Fruit fly (Drosophila melanogaster) whole organism, embryonic: ENCODE results near the gene Mer.

Experiments used
- Aef1 ChIP-seq: fragments of 200-800 bp; sonication (Bioruptor generic); IDR thresholded peaks from 3 replicates; pipeline ENCODE4 v1.3.6; 2022; ENCODE audit warnings: missing biosample characterization, missing genetic modification characterization
- B-H1 ChIP-seq: fragments of 200-800 bp; sonication (Bioruptor generic); IDR thresholded peaks from 3 replicates; pipeline ENCODE4 v1.3.6; 2022; ENCODE audit warnings: missing biosample characterization, missing genetic modification characterization
- Bteb2 ChIP-seq: fragments of 200-800 bp; sonication (Bioruptor generic); optimal IDR thresholded peaks from 2 replicates; lab custom pipeline; 2016; ENCODE audit warnings: missing biosample characterization, missing genetic modification characterization
- CG12071 ChIP-seq: fragments of 200-800 bp; sonication (Bioruptor generic); optimal IDR thresholded peaks from 3 replicates; lab custom pipeline; 2018; ENCODE audit warnings: missing biosample characterization, mild to moderate bottlenecking, missing genetic modification characterization
- CG1233 ChIP-seq: fragments of 200-800 bp; sonication (Bioruptor generic); optimal IDR thresholded peaks from 4 replicates; lab custom pipeline; 2018; ENCODE audit warnings: missing biosample characterization, mild to moderate bottlenecking, missing genetic modification characterization
- CG12769 ChIP-seq: fragments of 200-800 bp; sonication (Bioruptor generic); optimal IDR thresholded peaks from 2 replicates; lab custom pipeline; 2019; ENCODE audit warnings: missing biosample characterization, mild to moderate bottlenecking, missing genetic modification characterization, moderate library complexity
- CG13424 ChIP-seq: fragments of 200-800 bp; sonication (Bioruptor generic); optimal IDR thresholded peaks from 2 replicates; lab custom pipeline; 2019; ENCODE audit warnings: missing biosample characterization, mild to moderate bottlenecking, missing genetic modification characterization, moderate library complexity
- CG14050 ChIP-seq: fragments of 200-800 bp; sonication (Bioruptor generic); IDR thresholded peaks from 3 replicates; pipeline ENCODE4 v1.3.6; 2022; ENCODE audit warnings: missing biosample characterization, missing genetic modification characterization
- CG14710 ChIP-seq: fragments of 200-800 bp; sonication (Bioruptor generic); optimal IDR thresholded peaks from 3 replicates; lab custom pipeline; 2019; ENCODE audit warnings: missing biosample characterization, mild to moderate bottlenecking, missing genetic modification characterization, moderate library complexity
- CG1603 ChIP-seq: fragments of 200-800 bp; sonication (Bioruptor generic); optimal IDR thresholded peaks from 2 replicates; lab custom pipeline; 2019; ENCODE audit warnings: missing biosample characterization, mild to moderate bottlenecking, missing genetic modification characterization, moderate library complexity
- CG1647 ChIP-seq: fragments of 200-800 bp; sonication (Bioruptor generic); optimal IDR thresholded peaks from 3 replicates; lab custom pipeline; 2016; ENCODE audit warnings: missing biosample characterization, missing genetic modification characterization
- CG17359 ChIP-seq: fragments of 200-800 bp; sonication (Bioruptor generic); optimal IDR thresholded peaks from 3 replicates; lab custom pipeline; 2018; ENCODE audit warnings: missing biosample characterization, mild to moderate bottlenecking, missing genetic modification characterization, moderate library complexity
- CG18599 ChIP-seq: fragments of 200-800 bp; sonication (Bioruptor generic); optimal IDR thresholded peaks from 3 replicates; lab custom pipeline; 2017; ENCODE audit warnings: missing biosample characterization, missing genetic modification characterization, mild to moderate bottlenecking, moderate library complexity, missing genetic modification reagents
- CG18764 ChIP-seq: fragments of 200-800 bp; sonication (Bioruptor generic); optimal IDR thresholded peaks from 3 replicates; lab custom pipeline; 2016; ENCODE audit warnings: missing biosample characterization, missing genetic modification characterization
- CG2116 ChIP-seq: fragments of 200-800 bp; sonication (Bioruptor generic); optimal IDR thresholded peaks from 3 replicates; lab custom pipeline; 2018; ENCODE audit warnings: missing biosample characterization, mild to moderate bottlenecking, missing genetic modification characterization
- CG2678 ChIP-seq: fragments of 200-800 bp; sonication (Bioruptor generic); optimal IDR thresholded peaks from 3 replicates; lab custom pipeline; 2019; ENCODE audit warnings: missing biosample characterization, mild to moderate bottlenecking, missing genetic modification characterization, moderate library complexity
- CG3065 ChIP-seq: fragments of 200-800 bp; sonication (Bioruptor generic); optimal IDR thresholded peaks from 2 replicates; lab custom pipeline; 2016; ENCODE audit warnings: missing biosample characterization, missing genetic modification characterization
- CG33213 ChIP-seq: fragments of 200-800 bp; sonication (Bioruptor generic); optimal IDR thresholded peaks from 3 replicates; lab custom pipeline; 2016; ENCODE audit warnings: missing biosample characterization, missing genetic modification characterization
- CG34376 ChIP-seq: fragments of 200-800 bp; sonication (Bioruptor generic); optimal IDR thresholded peaks from 2 replicates; lab custom pipeline; 2018; ENCODE audit warnings: missing biosample characterization, mild to moderate bottlenecking, missing genetic modification characterization
- CG3726 ChIP-seq: fragments of 200-800 bp; sonication (Bioruptor generic); IDR thresholded peaks from 3 replicates; pipeline ENCODE4, ENCODE4 v1.3.6; 2022; ENCODE audit warnings: missing biosample characterization, missing genetic modification characterization
- CG6175 ChIP-seq: fragments of 200-800 bp; sonication (Bioruptor generic); IDR thresholded peaks from 3 replicates; pipeline ENCODE4 v1.3.6; 2022; ENCODE audit warnings: missing biosample characterization, missing genetic modification characterization
- CG6683 ChIP-seq: fragments of 200-800 bp; sonication (Bioruptor generic); optimal IDR thresholded peaks from 2 replicates; lab custom pipeline; 2017; ENCODE audit warnings: missing biosample characterization, mild to moderate bottlenecking, missing genetic modification characterization, missing genetic modification reagents
- CG7556 ChIP-seq: fragments of 200-800 bp; sonication (Bioruptor generic); optimal IDR thresholded peaks from 2 replicates; lab custom pipeline; 2017; ENCODE audit warnings: missing biosample characterization, mild to moderate bottlenecking, missing genetic modification characterization
- CG8388 ChIP-seq: fragments of 200-800 bp; sonication (Bioruptor generic); optimal IDR thresholded peaks from 2 replicates; lab custom pipeline; 2019; ENCODE audit warnings: missing biosample characterization, mild to moderate bottlenecking, missing genetic modification characterization, moderate library complexity
- Deaf1 ChIP-seq: fragments of 200-800 bp; optimal IDR thresholded peaks from 3 replicates; lab custom pipeline; 2019; ENCODE audit warnings: missing biosample characterization, mild to moderate bottlenecking, missing genetic modification characterization, moderate library complexity
- Dip3 ChIP-seq: fragments of 200-800 bp; sonication (Bioruptor generic); optimal IDR thresholded peaks from 3 replicates; lab custom pipeline; 2016; ENCODE audit warnings: missing biosample characterization, missing genetic modification characterization
- Fer2 ChIP-seq: fragments of 200-800 bp; sonication (Bioruptor generic); optimal IDR thresholded peaks from 2 replicates; lab custom pipeline; 2018; ENCODE audit warnings: missing biosample characterization, mild to moderate bottlenecking, missing genetic modification characterization, moderate library complexity
- Fer3 ChIP-seq: fragments of 200-800 bp; sonication (Bioruptor generic); optimal IDR thresholded peaks from 2 replicates; lab custom pipeline; 2018; ENCODE audit warnings: missing biosample characterization, mild to moderate bottlenecking, missing genetic modification characterization, moderate library complexity
- Hr39 ChIP-seq: fragments of >200 bp; optimal IDR thresholded peaks from 2 replicates; lab custom pipeline; 2017
- Mes4 ChIP-seq: fragments of 200-800 bp; sonication (Bioruptor generic); optimal IDR thresholded peaks from 2 replicates; lab custom pipeline; 2016; ENCODE audit warnings: missing biosample characterization, missing genetic modification characterization
- Poxn ChIP-seq: fragments of 200-800 bp; sonication (Bioruptor generic); IDR thresholded peaks from 2 replicates; pipeline ENCODE4 v1.3.6; 2022; ENCODE audit warnings: missing biosample characterization, missing genetic modification characterization
- Sry-δ ChIP-seq: fragments of 200-800 bp; sonication (Bioruptor generic); optimal IDR thresholded peaks from 2 replicates; lab custom pipeline; 2016; ENCODE audit warnings: missing biosample characterization, missing genetic modification characterization
- az2 ChIP-seq: fragments of 200-800 bp; sonication (Bioruptor generic); optimal IDR thresholded peaks from 3 replicates; lab custom pipeline; 2016; ENCODE audit warnings: missing biosample characterization, missing genetic modification characterization
- bbx ChIP-seq: fragments of 200-800 bp; sonication (Bioruptor generic); IDR thresholded peaks from 2 replicates; pipeline ENCODE4 v1.3.6; 2022; ENCODE audit warnings: missing biosample characterization, missing genetic modification characterization; ENCODE audit not compliant: partially characterized antibody
- bcd ChIP-seq: fragments of 200-800 bp; sonication (Bioruptor generic); optimal IDR thresholded peaks from 2 replicates; lab custom pipeline; 2017; ENCODE audit warnings: missing biosample characterization, mild to moderate bottlenecking, missing genetic modification characterization
- btn ChIP-seq: fragments of 200-800 bp; sonication (Bioruptor generic); optimal IDR thresholded peaks from 2 replicates; lab custom pipeline; 2016; ENCODE audit warnings: missing biosample characterization, missing genetic modification characterization
- dmrt99B ChIP-seq: fragments of 200-800 bp; sonication (Bioruptor generic); optimal IDR thresholded peaks from 2 replicates; lab custom pipeline; 2018; ENCODE audit warnings: missing biosample characterization, mild to moderate bottlenecking, missing genetic modification characterization, moderate library complexity
- gcm2 ChIP-seq: fragments of 200-800 bp; sonication (Bioruptor generic); optimal IDR thresholded peaks from 2 replicates; lab custom pipeline; 2016; ENCODE audit warnings: missing biosample characterization, missing genetic modification characterization
- grn ChIP-seq: fragments of 200-800 bp; sonication (Bioruptor generic); optimal IDR thresholded peaks from 3 replicates; lab custom pipeline; 2017; ENCODE audit warnings: missing biosample characterization, missing genetic modification characterization
- lola ChIP-seq, 3 experiments: fragments of >200 bp in 2 of 3; fragments of 200-800 bp in 1 of 3; sonication (Bioruptor generic) in 1 of 3; optimal IDR thresholded peaks; 2 replicates each; lab custom pipeline; 2017 to 2019; ENCODE audit warnings: missing biosample characterization in 3 of 3, missing genetic modification characterization in 3 of 3, mild to moderate bottlenecking in 1 of 3, moderate library complexity in 1 of 3
- maf-S ChIP-seq: fragments of 200-800 bp; sonication (Bioruptor generic); optimal IDR thresholded peaks from 2 replicates; lab custom pipeline; 2016; ENCODE audit warnings: missing biosample characterization, missing genetic modification characterization
- nerfin-2 ChIP-seq: fragments of 200-800 bp; sonication (Bioruptor generic); IDR thresholded peaks from 2 replicates; pipeline ENCODE4 v1.3.6; 2022; ENCODE audit warnings: missing biosample characterization, missing genetic modification characterization; ENCODE audit not compliant: partially characterized antibody
- peb ChIP-seq: fragments of 200-800 bp; sonication (Bioruptor generic); IDR thresholded peaks from 2 replicates; pipeline ENCODE4 v1.3.6; 2022; ENCODE audit warnings: missing biosample characterization, missing genetic modification characterization
- pho ChIP-seq: fragments of 200-800 bp; sonication (Bioruptor generic); optimal IDR thresholded peaks from 2 replicates; lab custom pipeline; 2016; ENCODE audit warnings: missing biosample characterization, missing genetic modification characterization
- pum ChIP-seq: fragments of 200-800 bp; sonication (Bioruptor generic); optimal IDR thresholded peaks from 2 replicates; lab custom pipeline; 2016; ENCODE audit warnings: missing biosample characterization, missing genetic modification characterization
- sug ChIP-seq: fragments of 200-800 bp; optimal IDR thresholded peaks from 2 replicates; lab custom pipeline; 2019; ENCODE audit warnings: missing biosample characterization, mild to moderate bottlenecking, missing genetic modification characterization, moderate library complexity
- tio ChIP-seq: fragments of 200-800 bp; sonication (Bioruptor generic); optimal IDR thresholded peaks from 2 replicates; lab custom pipeline; 2017; ENCODE audit warnings: missing biosample characterization, missing genetic modification characterization, inconsistent platforms
- vnd ChIP-seq: fragments of 200-800 bp; sonication (Bioruptor generic); IDR thresholded peaks from 3 replicates; pipeline ENCODE4 v1.3.6; 2022; ENCODE audit warnings: missing biosample characterization, missing genetic modification characterization; ENCODE audit not compliant: partially characterized antibody
- wdn ChIP-seq: fragments of 200-800 bp; sonication (Bioruptor generic); IDR thresholded peaks from 2 replicates; pipeline ENCODE4 v1.3.6; 2022; ENCODE audit warnings: missing biosample characterization, missing genetic modification characterization
- wor ChIP-seq: fragments of 200-800 bp; sonication (Bioruptor generic); IDR thresholded peaks from 2 replicates; pipeline ENCODE4 v1.3.6; 2022; ENCODE audit warnings: missing biosample characterization, missing genetic modification characterization

Gene Mer

DNA sequence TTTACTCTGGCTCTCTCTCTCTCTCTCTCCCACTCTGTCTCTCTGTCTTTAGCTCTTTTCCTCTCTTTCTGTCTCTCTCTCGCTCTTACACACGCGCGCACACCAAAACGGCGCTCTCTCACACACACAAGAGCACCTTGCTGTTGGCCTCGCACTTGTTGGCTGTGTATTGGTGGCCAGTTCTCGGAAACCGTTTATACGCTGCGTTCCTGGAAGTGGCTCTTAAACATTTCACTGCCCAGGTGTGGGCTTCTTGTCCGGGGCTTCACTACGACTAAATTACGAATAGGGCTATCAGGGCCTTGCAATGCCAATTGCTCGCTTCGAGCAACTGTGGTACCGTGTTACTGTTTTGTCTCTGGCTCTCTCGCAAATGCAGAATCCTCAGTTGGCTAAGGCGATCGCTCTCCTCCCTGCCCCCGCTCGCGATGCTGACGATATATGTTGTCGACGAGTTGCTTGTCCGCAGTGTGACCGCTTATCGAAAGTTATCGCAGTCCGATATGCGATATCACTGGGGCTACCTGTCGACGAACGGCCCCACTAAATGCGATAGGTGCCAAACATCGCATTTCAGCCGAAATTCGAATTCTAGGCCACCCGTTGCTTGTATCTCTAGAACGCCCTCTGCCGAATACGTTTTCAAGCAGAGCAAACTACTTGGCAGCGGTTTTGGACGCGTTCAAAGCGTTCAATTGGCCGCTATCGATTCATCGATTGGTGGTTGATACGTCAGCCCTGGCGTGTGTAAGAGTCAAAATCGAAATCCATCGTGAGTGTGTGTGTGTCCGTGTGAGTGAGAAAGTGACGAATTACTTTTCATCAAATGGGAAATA lies 10.0 kb downstream of the Mer start, which contains the start of the genes dome and Ubqn (continued):
- no peak for TF ChIP-seq az2 (GFP tag; lab: Kevin White, UChicago)
- no peak for TF ChIP-seq CG3726
- TF ChIP-seq grn (GFP tag; lab: Kevin White, UChicago) = no peak
- no peak for TF ChIP-seq dmrt99B (tag; lab: Kevin White, UChicago)
- peak; percentile 82 for TF ChIP-seq bbx (GFP tag; lab: Robert Waterston, UW)
- TF ChIP-seq CG33213 (GFP tag; lab: Kevin White, UChicago) = no peak
- TF ChIP-seq tio (GFP tag; lab: Kevin White, UChicago) = no peak
- peak; percentile 32 for TF ChIP-seq Deaf1 (tag; lab: Kevin White, UChicago)
- no peak for TF ChIP-seq CG14050 (GFP tag; lab: Robert Waterston, UW)
- TF ChIP-seq maf-S (GFP tag; lab: Kevin White, UChicago) = no peak
- TF ChIP-seq nerfin-2 (GFP tag; lab: Robert Waterston, UW) = peak; percentile 93
- TF ChIP-seq CG8388 = no peak
- no peak for TF ChIP-seq pum (GFP tag; lab: Kevin White, UChicago)
- TF ChIP-seq CG7556 (GFP tag; lab: Kevin White, UChicago) = no peak
- peak; percentile 37 for TF ChIP-seq CG12769 (tag; lab: Kevin White, UChicago)
- peak; percentile 74 for TF ChIP-seq sug (tag; lab: Kevin White, UChicago)
- TF ChIP-seq Sry-δ (GFP tag; lab: Kevin White, UChicago) = peak; percentile 93
- TF ChIP-seq Aef1 (GFP tag; lab: Robert Waterston, UW) = no peak
- TF ChIP-seq CG1647 = no peak
- peak; percentile 13 for TF ChIP-seq pho (GFP tag; lab: Kevin White, UChicago)
- no peak for TF ChIP-seq Poxn (GFP tag; lab: Robert Waterston, UW)
- no peak for TF ChIP-seq Fer2
- TF ChIP-seq CG2116 (GFP tag; lab: Kevin White, UChicago) = peak; percentile 93
- TF ChIP-seq wor = no peak
- TF ChIP-seq wdn (GFP tag; lab: Robert Waterston, UW) = no peak
- peak; percentile 76 for TF ChIP-seq CG14710
- no peak for TF ChIP-seq CG2678
- no peak for TF ChIP-seq Bteb2
- TF ChIP-seq Fer3 (tag; lab: Kevin White, UChicago) = no peak
- TF ChIP-seq peb (GFP tag; lab: Robert Waterston, UW) = no peak
- TF ChIP-seq CG18764 (GFP tag; lab: Kevin White, UChicago) = no peak
- TF ChIP-seq Hr39 (lab: Kevin White, UChicago) = no peak
- TF ChIP-seq CG17359 (tag; lab: Kevin White, UChicago) = no peak
- peak; percentile 79 for TF ChIP-seq CG1603 (tag; lab: Kevin White, UChicago)
- peak; percentile 49 for TF ChIP-seq CG12071 (GFP tag; lab: Kevin White, UChicago)
- peak; percentile 96 for TF ChIP-seq vnd
- TF ChIP-seq CG6175 = no peak
- no peak for TF ChIP-seq CG3065 (GFP tag; lab: Kevin White, UChicago)
- TF ChIP-seq Mes4 (GFP tag; lab: Kevin White, UChicago) = no peak
- TF ChIP-seq bcd = no peak
- peak; percentile 84 for TF ChIP-seq CG34376 (GFP tag; lab: Kevin White, UChicago)
- TF ChIP-seq gcm2 (GFP tag; lab: Kevin White, UChicago) = no peak
- no peak for TF ChIP-seq lola (GFP tag; optimal IDR thresholded peaks at IDR 0.05; lab: Kevin White, UChicago)
- no peak for TF ChIP-seq CG6683 (GFP tag; lab: Kevin White, UChicago)
- TF ChIP-seq btn (GFP tag; lab: Kevin White, UChicago) = no peak
- TF ChIP-seq B-H1 = no peak
- peak; percentile 35 for TF ChIP-seq CG18599 (GFP tag; lab: Kevin White, UChicago)
- TF ChIP-seq CG13424 (tag; lab: Kevin White, UChicago) = peak; percentile 3
- peak; percentile 36 for TF ChIP-seq Dip3 (GFP tag; lab: Kevin White, UChicago)
- no peak for TF ChIP-seq CG1233 (GFP tag; lab: Kevin White, UChicago)
